Comparison of ENCODE assay signal across 4 fruit fly cellular contexts in the genomic region with DNA sequence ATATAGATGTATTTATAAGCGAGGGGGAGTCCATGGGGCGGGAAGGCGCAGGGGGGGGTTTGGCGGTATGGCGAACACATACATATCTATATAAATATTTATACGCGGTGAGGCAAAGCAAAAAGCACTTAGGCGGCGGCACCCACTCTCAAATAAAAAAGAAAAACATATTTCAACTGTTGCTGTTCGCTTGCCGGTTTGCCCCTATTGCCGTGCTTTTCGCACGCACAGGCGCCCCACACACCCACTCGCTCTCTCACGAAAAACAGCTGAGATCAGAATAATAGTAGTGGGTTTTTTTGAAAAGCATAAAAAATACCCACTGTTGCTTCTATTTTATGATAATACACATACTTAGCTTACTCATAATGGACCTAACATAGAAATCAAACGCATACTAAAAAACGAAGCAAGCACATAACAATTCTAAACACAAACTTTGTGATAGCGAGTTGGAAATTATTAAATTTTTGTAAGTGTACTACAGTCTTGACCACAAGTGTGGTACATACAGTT.
TF ChIP-seq lines count a peak whose summit lies in the region.

No protein-coding gene starts in this region.

TF ChIP-seq in whole organism, adult, 20 proteins besides CTCF, POLR2A, EP300 and RAD21 (continued from another document):
- TF ChIP-seq CG7101 (tag; optimal IDR thresholded peaks at IDR 0.05; lab: Kevin White, UChicago) (peak; percentile 89), CG1620 (GFP tag; optimal IDR thresholded peaks at IDR 0.05; lab: Kevin White, UChicago) (peak; percentile 47), Hr96 (GFP tag; optimal IDR thresholded peaks at IDR 0.05; lab: Kevin White, UChicago) (peak; percentile 90)

TF ChIP-seq in whole organism, embryonic, 481 proteins besides CTCF, POLR2A, EP300 and RAD21 (continued from another document and continues in another):
- TF ChIP-seq GATAe (GFP tag; conservative IDR thresholded peaks at IDR 0.05; lab: Robert Waterston, UW) (peak; percentile 40; the same call in 1 of the 2 replicates), eve (GFP tag; optimal IDR thresholded peaks at IDR 0.05; lab: Kevin White, UChicago) (peak in 1 of 2 experiments; percentile 85), CG17186 (GFP tag; optimal IDR thresholded peaks at IDR 0.05; lab: Kevin White, UChicago) (no peak), kah (GFP tag; optimal IDR thresholded peaks at IDR 0.05; lab: Kevin White, UChicago) (no peak), Hmx (GFP tag; optimal IDR thresholded peaks at IDR 0.05; lab: Kevin White, UChicago) (peak; percentile 67), sim (GFP tag; IDR thresholded peaks at IDR 0.05; lab: Robert Waterston, UW) (no peak), CG33213 (GFP tag; optimal IDR thresholded peaks at IDR 0.05; lab: Kevin White, UChicago) (peak; percentile 57), CG6813 (GFP tag; optimal IDR thresholded peaks at IDR 0.05; lab: Kevin White, UChicago) (peak; percentile 31), CG18476 (GFP tag; optimal IDR thresholded peaks at IDR 0.05; lab: Kevin White, UChicago) (peak; percentile 58), CG10979 (tag; optimal IDR thresholded peaks at IDR 0.05; lab: Kevin White, UChicago) (peak; percentile 10), Mrtf (GFP tag; IDR thresholded peaks at IDR 0.05; lab: Robert Waterston, UW) (no peak; the same call in 2 of the 3 replicates), nmo (GFP tag; optimal IDR thresholded peaks at IDR 0.05; lab: Kevin White, UChicago) (peak; percentile 77), tup (GFP tag; optimal IDR thresholded peaks at IDR 0.05; lab: Kevin White, UChicago) (peak; percentile 30), CG7372 (GFP tag; IDR thresholded peaks at IDR 0.05; lab: Robert Waterston, UW) (peak; percentile 63), bowl (GFP tag; IDR thresholded peaks at IDR 0.05; lab: Robert Waterston, UW) (no peak), HLH3B (GFP tag; IDR thresholded peaks at IDR 0.05; lab: Robert Waterston, UW) (0 out of 2 replicates have a peak, but pooled peaks have one; percentile 36), CG1529 (GFP tag; optimal IDR thresholded peaks at IDR 0.05; lab: Kevin White, UChicago) (peak; percentile 11), Sox102F (GFP tag; optimal IDR thresholded peaks at IDR 0.05; lab: Kevin White, UChicago) (peak; percentile 62), twi (tag; optimal IDR thresholded peaks at IDR 0.05; lab: Kevin White, UChicago) (peak; percentile 14), CG13287 (GFP tag; IDR thresholded peaks at IDR 0.05; lab: Robert Waterston, UW; ENCODE audit: partially characterized antibody) (no peak), Taf1 (GFP tag; IDR thresholded peaks at IDR 0.05; lab: Robert Waterston, UW) (0 out of 2 replicates have a peak, but pooled peaks have one; percentile 20), Oli (tag; optimal IDR thresholded peaks at IDR 0.05; lab: Kevin White, UChicago) (peak; percentile 81), unpg (GFP tag; optimal IDR thresholded peaks at IDR 0.05; lab: Kevin White, UChicago) (peak; percentile 76), CG17612 (GFP tag; IDR thresholded peaks at IDR 0.05; lab: Robert Waterston, UW) (peak; percentile 48; the same call in 1 of the 2 replicates), CG15269 (tag; optimal IDR thresholded peaks at IDR 0.05; lab: Kevin White, UChicago) (peak; percentile 90), CG2889 (GFP tag; IDR thresholded peaks at IDR 0.05; lab: Robert Waterston, UW) (peak; percentile 52; the same call in 1 of the 3 replicates), CG17359 (tag; optimal IDR thresholded peaks at IDR 0.05; lab: Kevin White, UChicago) (peak; percentile 75), CG10267 (tag; optimal IDR thresholded peaks at IDR 0.05; lab: Kevin White, UChicago) (peak; percentile 31), CG7271 (tag; optimal IDR thresholded peaks at IDR 0.05; lab: Kevin White, UChicago) (no peak), knrl (GFP tag; IDR thresholded peaks at IDR 0.05; lab: Robert Waterston, UW; ENCODE audit: partially characterized antibody) (no peak), E2f2 (GFP tag; IDR thresholded peaks at IDR 0.05; lab: Robert Waterston, UW) (peak; percentile 57), eyg (GFP tag; optimal IDR thresholded peaks at IDR 0.05; lab: Kevin White, UChicago) (peak; percentile 70), CG12769 (tag; optimal IDR thresholded peaks at IDR 0.05; lab: Kevin White, UChicago) (peak; percentile 89), CG18262 (tag; optimal IDR thresholded peaks at IDR 0.05; lab: Kevin White, UChicago) (peak; percentile 59), CG13775 (GFP tag; optimal IDR thresholded peaks at IDR 0.05; lab: Kevin White, UChicago) (peak; percentile 74), Gsc (GFP tag; IDR thresholded peaks at IDR 0.05; lab: Robert Waterston, UW) (no peak), CG8089 (GFP tag; optimal IDR thresholded peaks at IDR 0.05; lab: Kevin White, UChicago) (peak; percentile 7), pb (GFP tag; optimal IDR thresholded peaks at IDR 0.05; lab: Kevin White, UChicago) (peak; percentile 60)

TF ChIP-seq in whole organism, prepupa, 60 proteins besides CTCF, POLR2A, EP300 and RAD21 (continued from another document):
- TF ChIP-seq vri (GFP tag; optimal IDR thresholded peaks at IDR 0.05; lab: Kevin White, UChicago) (peak; percentile 59), CG10631 (GFP tag; optimal IDR thresholded peaks at IDR 0.05; lab: Kevin White, UChicago) (peak; percentile 23), Hr38 (GFP tag; optimal IDR thresholded peaks at IDR 0.05; lab: Kevin White, UChicago) (peak; percentile 16), cyc (GFP tag; optimal IDR thresholded peaks at IDR 0.05; lab: Kevin White, UChicago) (peak; percentile 39), Eip78C (GFP tag; lab: Kevin White, UChicago) (peak; percentile 78), net (GFP tag; optimal IDR thresholded peaks at IDR 0.05; lab: Kevin White, UChicago) (peak; percentile 73), eg (GFP tag; IDR thresholded peaks at IDR 0.05; lab: Robert Waterston, UW) (peak; percentile 85), CG31627 (GFP tag; optimal IDR thresholded peaks at IDR 0.05; lab: Kevin White, UChicago) (peak; percentile 50), Eip75B (GFP tag; optimal IDR thresholded peaks at IDR 0.05; lab: Kevin White, UChicago) (no peak), CG1621 (tag; optimal IDR thresholded peaks at IDR 0.05; lab: Kevin White, UChicago) (no peak), CG16779 (tag; optimal IDR thresholded peaks at IDR 0.05; lab: Kevin White, UChicago) (no peak), Blimp-1 (GFP tag; optimal IDR thresholded peaks at IDR 0.05; lab: Kevin White, UChicago) (no peak), Smox (GFP tag; optimal IDR thresholded peaks at IDR 0.05; lab: Kevin White, UChicago) (peak; percentile 45), acj6 (GFP tag; optimal IDR thresholded peaks at IDR 0.05; lab: Kevin White, UChicago) (peak; percentile 55), fd85E (GFP tag; optimal IDR thresholded peaks at IDR 0.05; lab: Kevin White, UChicago) (no peak), Lpt (GFP tag; optimal IDR thresholded peaks at IDR 0.05; lab: Kevin White, UChicago) (peak; percentile 76), salr (GFP tag; optimal IDR thresholded peaks at IDR 0.05; lab: Kevin White, UChicago) (peak in 1 of 2 experiments; percentile 60), CG11294 (GFP tag; IDR thresholded peaks at IDR 0.05; lab: Robert Waterston, UW) (peak; percentile 78), CG34406 (GFP tag; optimal IDR thresholded peaks at IDR 0.05; lab: Kevin White, UChicago) (no peak), Sox102F (GFP tag; optimal IDR thresholded peaks at IDR 0.05; lab: Kevin White, UChicago) (no peak), CG6163 (GFP tag; IDR thresholded peaks at IDR 0.05; lab: Robert Waterston, UW) (no peak; the same call in 2 of the 3 replicates), ss (GFP tag; optimal IDR thresholded peaks at IDR 0.05; lab: Kevin White, UChicago) (no peak), CG32006 (GFP tag; optimal IDR thresholded peaks at IDR 0.05; lab: Kevin White, UChicago) (peak; percentile 91), CG11762 (GFP tag; optimal IDR thresholded peaks at IDR 0.05; lab: Kevin White, UChicago; ENCODE audit: insufficient read depth) (no peak), svp (GFP tag; lab: Kevin White, UChicago) (peak; percentile 74), CG10669 (GFP tag; optimal IDR thresholded peaks at IDR 0.05; lab: Kevin White, UChicago) (no peak), fkh (GFP tag; optimal IDR thresholded peaks at IDR 0.05; lab: Kevin White, UChicago) (peak; percentile 94), Met (GFP tag; optimal IDR thresholded peaks at IDR 0.05; lab: Kevin White, UChicago) (peak; percentile 53), CG11902 (GFP tag; optimal IDR thresholded peaks at IDR 0.05; lab: Kevin White, UChicago) (no peak), Ets96B (tag; optimal IDR thresholded peaks at IDR 0.05; lab: Kevin White, UChicago) (no peak), fd59A (GFP tag; optimal IDR thresholded peaks at IDR 0.05; lab: Kevin White, UChicago) (no peak), CG4318 (GFP tag; optimal IDR thresholded peaks at IDR 0.05; lab: Kevin White, UChicago) (peak; percentile 61), CG6276 (GFP tag; optimal IDR thresholded peaks at IDR 0.05; lab: Kevin White, UChicago) (peak; percentile 88), dsx (GFP tag; optimal IDR thresholded peaks at IDR 0.05; lab: Kevin White, UChicago; ENCODE audit: poor library complexity, severe bottlenecking) (no peak), CG6792 (GFP tag; optimal IDR thresholded peaks at IDR 0.05; lab: Kevin White, UChicago) (peak; percentile 37), pdm3 (GFP tag; optimal IDR thresholded peaks at IDR 0.05; lab: Kevin White, UChicago) (peak; percentile 80), topi (GFP tag; optimal IDR thresholded peaks at IDR 0.05; lab: Kevin White, UChicago) (peak; percentile 16), CG15336 (GFP tag; IDR thresholded peaks at IDR 0.05; lab: Robert Waterston, UW) (peak; percentile 91)

TF ChIP-seq in whole organism, wandering third instar larva, 38 proteins besides CTCF, POLR2A, EP300 and RAD21 (continued from another document):
- TF ChIP-seq h (GFP tag; optimal IDR thresholded peaks at IDR 0.05; lab: Kevin White, UChicago), result peak; percentile 76
- peak in 1 of 2 experiments; percentile 68 for TF ChIP-seq foxo (GFP tag; optimal IDR thresholded peaks at IDR 0.05; lab: Kevin White, UChicago)
